Worm (Caenorhabditis elegans) whole organism, L4/young adult: ENCODE results near the gene C04A2.15.
A peak's percentile ranks its signal among the peaks of the same experiment; 100 is the strongest.

Source experiments
- W03F9.2 ChIP-seq: fragments of 150-350 bp; optimal IDR thresholded peaks from 2 replicates; lab custom pipeline; 2014; ENCODE audit warnings: missing biosample characterization, missing genetic modification characterization
- dao-5 ChIP-seq: sonication (generic microtip); optimal IDR thresholded peaks from 2 replicates; lab custom pipeline; 2016; ENCODE audit warnings: missing genotype, missing genetic modification characterization, moderate library complexity, missing compliant biosample characterization
- him-1 ChIP-seq: sonication (generic microtip); optimal IDR thresholded peaks from 2 replicates; lab custom pipeline; 2016; ENCODE audit warnings: missing genotype, missing genetic modification reagents, missing genetic modification characterization, missing compliant biosample characterization

Gene C04A2.15

DNA sequence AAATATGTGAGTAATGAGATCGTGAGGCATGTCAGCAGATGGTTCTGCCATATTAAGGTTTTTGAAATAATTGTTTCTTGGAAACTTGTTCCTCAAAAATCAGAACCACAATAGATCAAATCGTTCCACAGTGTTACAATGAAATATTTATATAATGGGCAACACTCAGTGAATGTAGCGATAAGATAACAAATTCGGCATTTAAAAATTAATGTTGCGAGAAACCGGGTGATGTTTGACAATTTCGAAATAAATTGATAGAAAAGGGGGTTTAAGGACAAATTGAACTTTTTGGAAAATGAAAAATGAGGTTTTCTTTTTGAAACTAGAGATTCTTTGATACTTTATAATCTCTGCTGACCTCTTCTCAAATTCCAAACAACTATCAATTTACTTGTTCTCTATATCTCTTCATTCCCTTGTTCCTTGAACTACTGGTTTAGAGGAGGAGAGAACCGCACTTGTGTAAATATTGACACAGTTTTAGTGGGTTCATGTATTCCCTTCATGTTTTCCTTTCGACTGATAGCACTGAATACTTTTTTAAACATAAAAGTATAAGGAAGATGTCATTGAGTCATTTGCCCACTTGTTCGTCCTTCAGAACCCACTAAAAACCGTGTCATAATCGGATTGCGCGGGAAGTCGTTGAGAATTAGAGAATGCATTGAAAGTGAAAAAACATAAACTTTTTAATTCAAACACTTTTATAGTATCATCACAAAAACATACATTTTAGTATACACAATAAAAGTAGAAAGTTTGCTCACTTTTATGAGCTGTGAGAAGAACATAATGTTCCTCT is 15.1 kb upstream of the C04A2.15 start:
- no peak for TF ChIP-seq dao-5 (tag; lab: Kevin White, UChicago)
- no peak for TF ChIP-seq W03F9.2 (tag; lab: Kevin White, UChicago)
- TF ChIP-seq him-1 (tag; lab: Kevin White, UChicago) = no peak

DNA sequence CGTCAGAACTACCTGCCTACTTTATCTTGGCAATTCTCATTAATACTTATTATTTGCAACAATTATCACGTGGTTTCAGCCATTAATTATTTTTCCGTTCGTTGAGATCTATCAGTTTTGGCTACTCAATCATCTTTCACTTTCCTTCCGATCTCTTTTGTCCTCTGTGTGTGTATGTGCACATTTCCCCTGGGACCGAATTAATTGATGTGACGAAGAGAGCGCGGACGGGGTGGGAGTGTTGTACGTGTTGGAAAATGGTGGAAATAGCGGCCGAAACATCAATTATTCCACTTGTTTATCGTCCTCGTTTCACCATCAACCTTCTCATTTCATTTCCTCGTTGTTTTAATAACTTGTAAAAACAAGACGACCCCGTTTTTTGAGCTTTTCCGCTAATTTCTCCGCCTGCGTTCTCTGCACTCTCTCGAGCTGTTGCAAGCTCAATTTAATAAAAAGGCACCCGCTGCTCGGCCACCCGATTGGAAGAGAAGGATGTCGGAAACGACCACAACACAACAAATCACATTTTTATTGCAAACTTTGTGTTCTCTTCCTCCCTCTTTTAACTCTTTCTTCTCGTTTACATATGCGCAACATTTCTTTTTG is 13.7 kb upstream of the C04A2.15 start:
- TF ChIP-seq him-1 (tag; lab: Kevin White, UChicago) (peak; percentile 33), dao-5 (tag; lab: Kevin White, UChicago) (no peak), W03F9.2 (tag; lab: Kevin White, UChicago) (no peak)

DNA sequence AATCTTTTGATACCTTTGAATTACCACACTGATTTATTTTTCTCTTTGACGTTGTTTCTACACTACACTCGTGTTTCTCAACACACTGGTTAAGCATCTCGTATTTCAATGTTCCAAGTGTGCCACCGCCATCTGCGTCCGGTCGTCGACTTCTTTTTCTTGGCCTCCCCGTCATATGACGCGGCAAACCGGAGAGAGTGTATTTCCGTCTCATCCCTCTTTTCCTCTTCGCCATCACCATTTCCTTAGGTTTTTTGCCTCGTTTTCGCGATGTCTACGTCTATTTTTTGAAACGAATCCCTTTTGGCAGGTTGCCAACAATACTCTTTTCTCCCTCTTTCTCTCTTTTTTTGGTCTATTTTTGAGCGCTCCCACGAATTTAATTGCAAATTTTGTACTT is 13.1 kb upstream of the C04A2.15 start:
- no peak for TF ChIP-seq dao-5 (tag; lab: Kevin White, UChicago)
- no peak for TF ChIP-seq him-1 (tag; lab: Kevin White, UChicago)
- no peak for TF ChIP-seq W03F9.2 (tag; lab: Kevin White, UChicago)

DNA sequence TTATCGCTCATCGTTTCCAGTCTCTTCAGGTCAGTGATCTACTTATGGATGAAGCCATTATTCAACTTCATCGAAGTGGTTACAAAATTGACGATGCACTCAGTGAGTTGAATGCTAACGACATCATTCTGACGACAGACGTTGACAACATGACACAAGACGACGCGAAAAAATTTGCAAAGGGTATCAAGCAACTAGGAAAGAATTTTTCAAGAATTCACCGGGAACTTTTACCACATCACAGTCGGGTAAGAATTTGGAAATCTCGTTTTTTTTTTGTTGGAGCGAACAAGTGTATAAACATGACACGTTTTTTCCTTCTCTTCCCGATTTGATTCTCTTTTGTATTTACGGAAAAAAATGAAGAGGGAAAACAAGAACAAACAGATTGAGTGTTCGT is 11.4 kb upstream of the C04A2.15 start:
- TF ChIP-seq W03F9.2 (tag; lab: Kevin White, UChicago) = no peak
- no peak for TF ChIP-seq him-1 (tag; lab: Kevin White, UChicago)
- TF ChIP-seq dao-5 (tag; lab: Kevin White, UChicago) = no peak

DNA sequence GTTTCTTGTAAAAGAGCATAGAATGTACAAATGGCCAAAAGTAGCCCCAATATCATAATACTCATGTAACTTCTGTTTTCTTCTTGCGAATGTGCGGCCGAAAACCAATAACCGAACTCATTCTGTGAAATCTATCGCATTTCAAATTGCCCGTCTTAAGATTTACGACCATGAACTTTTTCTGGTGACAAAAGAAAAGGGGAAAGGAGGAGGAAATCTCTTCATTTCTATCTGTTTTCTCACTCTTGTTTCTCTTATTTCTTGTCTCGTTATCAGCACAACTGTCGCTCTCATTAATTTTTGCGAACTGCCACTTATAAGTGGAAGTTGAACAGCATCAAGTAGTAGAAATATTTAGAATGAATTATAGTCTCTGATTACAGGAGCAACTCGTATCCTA is 10.9 kb upstream of the C04A2.15 start:
- TF ChIP-seq dao-5 (tag; lab: Kevin White, UChicago) (no peak), W03F9.2 (tag; lab: Kevin White, UChicago) (no peak), him-1 (tag; lab: Kevin White, UChicago) (no peak)

DNA sequence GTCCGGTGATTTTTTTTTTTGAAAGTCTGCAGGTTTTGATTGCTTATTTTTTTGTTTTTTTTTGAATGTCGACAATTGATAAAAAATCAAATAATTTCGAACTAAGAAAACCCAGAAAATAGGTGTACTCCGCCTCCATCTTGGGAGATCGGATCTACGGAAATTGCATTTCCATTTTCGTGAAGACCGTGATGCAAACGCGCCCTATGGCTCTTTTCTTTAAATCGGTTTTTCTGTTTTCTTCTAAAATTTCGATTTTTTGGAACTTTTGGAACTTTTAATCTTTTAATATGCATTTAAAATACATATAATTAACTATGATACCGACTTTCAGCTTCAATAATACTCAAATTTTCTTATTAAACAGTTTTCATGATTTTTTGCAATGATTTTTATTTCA is 10.0 kb upstream of the C04A2.15 start:
- TF ChIP-seq dao-5 (tag; lab: Kevin White, UChicago) (no peak), him-1 (tag; lab: Kevin White, UChicago) (no peak), W03F9.2 (tag; lab: Kevin White, UChicago) (no peak)

DNA sequence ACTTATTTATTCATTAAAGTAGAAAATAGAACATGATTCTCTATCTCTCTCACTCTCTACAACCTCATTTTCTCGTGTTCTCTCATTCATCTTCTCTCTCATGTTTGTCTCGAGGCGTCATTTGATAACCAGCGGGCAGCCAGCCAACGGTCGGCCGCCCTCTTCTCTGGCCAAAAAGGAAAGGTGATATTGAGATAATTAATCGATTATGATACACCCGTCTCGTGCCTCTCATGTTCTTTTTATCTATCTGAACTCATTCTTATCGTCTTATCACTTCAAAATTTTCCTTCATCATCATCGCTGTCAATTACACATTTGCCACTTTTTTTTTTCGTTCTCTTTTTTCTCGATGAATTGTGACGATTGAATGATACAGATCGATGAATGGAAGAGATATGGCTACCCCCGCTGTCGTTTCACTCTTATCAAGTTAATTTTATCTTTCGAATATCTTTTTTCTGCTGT is 9.4 kb upstream of the C04A2.15 start:
- TF ChIP-seq W03F9.2 (tag; lab: Kevin White, UChicago) (no peak), dao-5 (tag; lab: Kevin White, UChicago) (no peak), him-1 (tag; lab: Kevin White, UChicago) (no peak)

DNA sequence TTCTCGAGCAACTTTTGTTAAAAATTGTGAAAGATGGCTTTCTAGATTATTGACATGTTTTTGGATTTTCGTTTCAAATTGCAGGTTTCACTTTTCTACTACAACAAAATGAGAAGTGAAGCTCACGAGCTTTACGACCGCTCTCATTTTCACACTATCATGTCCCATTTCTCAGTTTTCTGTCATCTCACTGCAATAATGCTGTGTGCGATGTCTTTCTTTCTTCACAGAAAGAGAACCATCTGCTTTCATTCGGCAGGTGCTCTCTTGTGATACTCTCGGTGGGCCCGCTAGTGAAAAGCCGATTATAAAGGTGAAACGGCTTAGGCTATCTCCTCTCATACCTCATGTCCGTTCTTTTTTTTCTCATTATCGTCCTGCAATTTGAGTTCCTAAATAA is 8.8 kb upstream of the C04A2.15 start:
- no peak for TF ChIP-seq him-1 (tag; lab: Kevin White, UChicago)
- TF ChIP-seq dao-5 (tag; lab: Kevin White, UChicago) = no peak
- TF ChIP-seq W03F9.2 (tag; lab: Kevin White, UChicago) = no peak

DNA sequence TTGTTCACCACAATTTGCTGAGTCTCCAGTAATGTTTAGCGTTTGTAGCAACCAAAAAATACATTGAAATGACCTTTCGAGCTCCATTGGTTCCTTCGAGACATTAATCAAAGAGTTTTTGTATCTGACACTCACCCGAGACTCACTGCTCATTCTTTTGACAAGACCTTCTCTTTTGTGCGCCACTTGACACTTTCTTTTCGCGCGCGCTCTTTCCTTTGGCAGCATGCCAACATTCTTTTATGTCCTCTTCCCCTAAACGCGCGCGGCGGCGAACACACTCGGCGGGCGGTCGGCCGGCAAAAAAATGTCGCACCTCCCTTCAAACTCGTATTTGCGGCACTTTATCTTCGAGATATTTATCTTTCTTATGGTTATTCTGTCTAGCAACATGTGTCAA is 8.4 kb upstream of the C04A2.15 start:
- TF ChIP-seq him-1 (tag; lab: Kevin White, UChicago) (no peak), W03F9.2 (tag; lab: Kevin White, UChicago) (no peak), dao-5 (tag; lab: Kevin White, UChicago) (no peak)

DNA sequence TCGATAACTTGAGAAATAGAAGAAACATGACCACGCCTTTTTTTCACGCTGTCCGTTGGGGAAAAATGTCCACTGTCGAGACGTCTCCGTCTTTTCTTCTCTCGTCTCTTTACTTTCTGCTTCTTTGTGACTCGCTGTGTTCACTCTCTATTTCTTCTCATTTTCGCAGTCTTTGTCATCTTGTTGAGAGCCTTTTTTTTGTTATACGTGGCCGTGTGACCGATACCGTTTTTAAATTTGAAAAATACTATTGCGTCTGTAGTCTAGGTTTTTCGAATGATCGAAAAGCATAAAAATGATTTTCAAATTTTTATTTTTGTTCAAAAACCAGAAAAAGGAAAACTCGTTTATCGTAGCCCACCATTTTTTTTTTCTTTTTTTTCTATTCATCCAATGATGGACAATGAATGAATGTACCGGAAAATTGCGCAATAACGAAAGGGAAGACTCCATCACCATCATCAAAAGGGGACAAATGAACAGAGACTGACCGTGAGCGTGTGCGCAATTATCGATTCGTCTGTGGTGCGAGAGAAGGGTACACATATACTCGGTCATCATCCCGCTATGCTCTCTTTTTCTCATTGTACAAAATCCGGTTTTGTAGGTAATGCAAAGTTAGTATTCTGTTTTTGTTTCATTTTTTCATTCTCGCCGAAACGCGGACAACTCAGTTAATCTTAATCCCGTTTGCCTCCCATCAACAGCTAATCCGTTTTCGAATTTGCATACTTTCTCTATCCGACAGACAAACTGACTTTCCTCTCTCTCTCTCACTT is 7.6 kb upstream of the C04A2.15 start:
- TF ChIP-seq dao-5 (tag; lab: Kevin White, UChicago) (no peak), him-1 (tag; lab: Kevin White, UChicago) (no peak), W03F9.2 (tag; lab: Kevin White, UChicago) (no peak)

DNA sequence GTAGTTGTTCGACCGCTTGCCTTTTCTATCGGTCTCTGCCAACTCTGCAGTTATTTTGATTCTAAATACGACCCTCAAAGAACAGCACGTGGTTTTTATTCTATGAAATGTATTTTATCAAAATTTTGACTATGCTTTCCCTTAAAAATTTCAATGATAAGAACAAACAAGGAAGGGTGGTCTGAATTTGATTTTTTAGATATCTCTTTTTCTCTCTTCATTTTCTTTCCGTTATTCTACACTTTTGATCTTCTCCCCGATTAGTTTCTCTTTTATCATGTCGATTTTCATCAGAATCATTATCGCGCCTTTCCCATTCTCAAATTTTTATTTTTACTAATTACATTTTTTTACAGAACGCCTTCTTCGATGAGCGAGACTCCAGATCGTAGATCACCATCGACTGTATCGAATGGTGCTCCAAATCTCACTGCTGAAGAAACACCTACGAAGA is 7.0 kb upstream of the C04A2.15 start:
- TF ChIP-seq dao-5 (tag; lab: Kevin White, UChicago) (no peak), him-1 (tag; lab: Kevin White, UChicago) (no peak), W03F9.2 (tag; lab: Kevin White, UChicago) (no peak)

DNA sequence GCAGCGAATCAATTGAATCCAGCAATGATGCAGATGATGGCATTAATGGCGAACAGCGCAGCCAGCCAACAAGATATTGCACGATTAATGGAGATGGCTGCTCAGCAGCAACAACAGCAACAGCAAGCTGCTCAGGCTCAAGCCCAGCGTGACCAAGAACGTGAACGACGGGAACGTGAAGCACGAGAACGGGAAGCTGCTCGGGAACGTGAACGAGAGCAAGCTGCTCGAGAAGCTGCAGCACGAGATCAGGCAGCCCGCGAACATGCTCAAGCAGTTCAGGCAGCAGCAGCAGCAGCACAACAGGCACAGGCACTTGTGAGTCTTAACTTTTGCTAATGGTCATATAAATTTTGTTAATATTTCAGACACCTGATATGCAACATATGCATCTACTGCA is 5.3 kb upstream of the C04A2.15 start:
- no peak for TF ChIP-seq W03F9.2 (tag; lab: Kevin White, UChicago)
- TF ChIP-seq him-1 (tag; lab: Kevin White, UChicago) = no peak
- no peak for TF ChIP-seq dao-5 (tag; lab: Kevin White, UChicago)

DNA sequence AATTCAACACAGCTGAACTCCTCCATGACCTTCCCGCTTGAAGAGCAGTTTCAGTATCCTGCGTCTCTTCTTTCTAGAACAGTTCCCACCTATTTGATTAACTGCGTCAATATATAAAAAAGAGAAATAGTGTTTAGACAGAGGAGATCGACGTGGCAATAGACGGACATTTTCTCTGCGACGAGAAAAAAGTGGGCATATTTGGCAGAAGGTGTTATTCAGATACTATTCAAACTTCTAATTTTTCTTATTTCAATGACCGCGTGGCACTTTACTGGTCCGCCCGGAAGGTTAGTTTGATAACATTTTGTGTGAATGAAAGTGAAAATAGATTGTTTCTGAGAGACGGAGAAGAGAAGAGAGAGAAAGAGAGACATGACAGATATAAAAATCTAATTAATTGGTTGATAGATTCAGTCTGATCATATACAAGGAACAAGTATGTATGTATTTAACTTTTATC is 4.1 kb upstream of the C04A2.15 start, which contains the start of gene tbc-6:
Gene tbc-6, plus strand, starts transcription at position 208 of the 463 bp plus-strand sequence.
- TF ChIP-seq W03F9.2 (tag; lab: Kevin White, UChicago) = peak; percentile 61
- no peak for TF ChIP-seq him-1 (tag; lab: Kevin White, UChicago)
- no peak for TF ChIP-seq dao-5 (tag; lab: Kevin White, UChicago)
